Worm (Caenorhabditis elegans): Measurements from ENCODE around the gene T01B7.5.

Gene T01B7.5

ce11 chrII:8721955-8722524 lies 5.4 kb downstream of the T01B7.5 start, which contains the start of gene trcs-2:
trcs-2 (plus strand) TSS chrII:8722474.
- TF ChIP-seq klf-2 (GFP tag; conservative IDR thresholded peaks at IDR 0.05) (no peak), tab-1 (GFP tag; IDR thresholded peaks at IDR 0.05) (no peak), ztf-23 (GFP tag; IDR thresholded peaks at IDR 0.05) (no peak), cog-1 (tag; optimal IDR thresholded peaks at IDR 0.05) (no peak), T22C8.4 (GFP tag; IDR thresholded peaks at IDR 0.05) (no peak), ztf-29 (GFP tag; IDR thresholded peaks at IDR 0.05) (no peak), ref-1 (GFP tag; conservative IDR thresholded peaks at IDR 0.05) (no peak), med-1 (GFP tag; optimal IDR thresholded peaks at IDR 0.05; ENCODE audit: insufficient read depth) (no peak), flt-1 (GFP tag; IDR thresholded peaks at IDR 0.05) (no peak)

- no peak for TF ChIP-seq tab-1 (GFP tag; IDR thresholded peaks at IDR 0.05)
- TF ChIP-seq ref-1 (GFP tag; conservative IDR thresholded peaks at IDR 0.05), result no peak
- no peak for TF ChIP-seq ztf-23 (GFP tag; IDR thresholded peaks at IDR 0.05)
- TF ChIP-seq ztf-29 (GFP tag; IDR thresholded peaks at IDR 0.05), result no peak
- TF ChIP-seq flt-1 (GFP tag; IDR thresholded peaks at IDR 0.05), result no peak
- TF ChIP-seq med-1 (GFP tag; optimal IDR thresholded peaks at IDR 0.05; ENCODE audit: insufficient read depth), result no peak
Measured at ce11 chrII:8726700-8727099, 10.1 kb downstream of the T01B7.5 start, which contains the start of gene T01B7.9. T01B7.9 (minus strand) TSS chrII:8726800.

- no peak for TF ChIP-seq tab-1 (GFP tag; IDR thresholded peaks at IDR 0.05)
- TF ChIP-seq cog-1 (tag; optimal IDR thresholded peaks at IDR 0.05), result no peak
- no peak for TF ChIP-seq ref-1 (GFP tag; conservative IDR thresholded peaks at IDR 0.05)
- TF ChIP-seq T22C8.4 (GFP tag; IDR thresholded peaks at IDR 0.05), result no peak
- no peak for TF ChIP-seq klf-2 (GFP tag; conservative IDR thresholded peaks at IDR 0.05)
- no peak for TF ChIP-seq flt-1 (GFP tag; IDR thresholded peaks at IDR 0.05)
- TF ChIP-seq ztf-29 (GFP tag; IDR thresholded peaks at IDR 0.05), result no peak
- TF ChIP-seq ztf-23 (GFP tag; IDR thresholded peaks at IDR 0.05), result no peak
- no peak for TF ChIP-seq med-1 (GFP tag; optimal IDR thresholded peaks at IDR 0.05; ENCODE audit: insufficient read depth)
Measured at ce11 chrII:8730281-8730680, 13.7 kb downstream of the T01B7.5 start.

ce11 chrII:8730960-8731693 lies 14.5 kb downstream of the T01B7.5 start:
- TF ChIP-seq flt-1 (GFP tag; IDR thresholded peaks at IDR 0.05) (no peak), klf-2 (GFP tag; conservative IDR thresholded peaks at IDR 0.05) (no peak), tab-1 (GFP tag; IDR thresholded peaks at IDR 0.05) (no peak), ztf-23 (GFP tag; IDR thresholded peaks at IDR 0.05) (no peak), ztf-29 (GFP tag; IDR thresholded peaks at IDR 0.05) (no peak), ref-1 (GFP tag; conservative IDR thresholded peaks at IDR 0.05) (no peak), cog-1 (tag; optimal IDR thresholded peaks at IDR 0.05) (no peak), med-1 (GFP tag; optimal IDR thresholded peaks at IDR 0.05; ENCODE audit: insufficient read depth) (no peak), T22C8.4 (GFP tag; IDR thresholded peaks at IDR 0.05) (no peak)

ce11 chrII:8731736-8732229 lies 15.2 kb downstream of the T01B7.5 start:
- TF ChIP-seq med-1 (GFP tag; optimal IDR thresholded peaks at IDR 0.05; ENCODE audit: insufficient read depth), result no peak
- no peak for TF ChIP-seq flt-1 (GFP tag; IDR thresholded peaks at IDR 0.05)
- TF ChIP-seq ref-1 (GFP tag; conservative IDR thresholded peaks at IDR 0.05), result no peak
- no peak for TF ChIP-seq ztf-29 (GFP tag; IDR thresholded peaks at IDR 0.05)
- TF ChIP-seq klf-2 (GFP tag; conservative IDR thresholded peaks at IDR 0.05), result no peak
- TF ChIP-seq T22C8.4 (GFP tag; IDR thresholded peaks at IDR 0.05), result no peak
- no peak for TF ChIP-seq cog-1 (tag; optimal IDR thresholded peaks at IDR 0.05)
- no peak for TF ChIP-seq tab-1 (GFP tag; IDR thresholded peaks at IDR 0.05)

ce11 chrII:8732339-8733100 lies 15.9 kb downstream of the T01B7.5 start, which contains the start of gene rol-6:
rol-6 (plus strand) TSS chrII:8733050.
- TF ChIP-seq med-1 (GFP tag; optimal IDR thresholded peaks at IDR 0.05; ENCODE audit: insufficient read depth) (no peak), cog-1 (tag; optimal IDR thresholded peaks at IDR 0.05) (no peak), tab-1 (GFP tag; IDR thresholded peaks at IDR 0.05) (no peak), T22C8.4 (GFP tag; IDR thresholded peaks at IDR 0.05) (no peak)

- TF ChIP-seq ref-1 (GFP tag; conservative IDR thresholded peaks at IDR 0.05) (no peak), cog-1 (tag; optimal IDR thresholded peaks at IDR 0.05) (no peak), tab-1 (GFP tag; IDR thresholded peaks at IDR 0.05) (no peak)
Measured at ce11 chrII:8733627-8734026, 17.0 kb downstream of the T01B7.5 start.

ce11 chrII:8737456-8737855 lies 20.8 kb downstream of the T01B7.5 start, which contains the start of gene idpb-4:
idpb-4 (minus strand) TSS chrII:8737556.
- TF ChIP-seq ztf-29 (GFP tag; IDR thresholded peaks at IDR 0.05) (no peak), flt-1 (GFP tag; IDR thresholded peaks at IDR 0.05) (no peak), ref-1 (GFP tag; conservative IDR thresholded peaks at IDR 0.05) (no peak), T22C8.4 (GFP tag; IDR thresholded peaks at IDR 0.05) (no peak), med-1 (GFP tag; optimal IDR thresholded peaks at IDR 0.05; ENCODE audit: insufficient read depth) (no peak), ztf-23 (GFP tag; IDR thresholded peaks at IDR 0.05) (no peak), cog-1 (tag; optimal IDR thresholded peaks at IDR 0.05) (no peak), tab-1 (GFP tag; IDR thresholded peaks at IDR 0.05) (no peak), klf-2 (GFP tag; conservative IDR thresholded peaks at IDR 0.05) (no peak)

ce11 chrII:8738244-8738643 lies 21.6 kb downstream of the T01B7.5 start:
- no peak for TF ChIP-seq tab-1 (GFP tag; IDR thresholded peaks at IDR 0.05)
- TF ChIP-seq cog-1 (tag; optimal IDR thresholded peaks at IDR 0.05), result no peak
- no peak for TF ChIP-seq flt-1 (GFP tag; IDR thresholded peaks at IDR 0.05)
- no peak for TF ChIP-seq ztf-29 (GFP tag; IDR thresholded peaks at IDR 0.05)
- no peak for TF ChIP-seq ref-1 (GFP tag; conservative IDR thresholded peaks at IDR 0.05)
- no peak for TF ChIP-seq klf-2 (GFP tag; conservative IDR thresholded peaks at IDR 0.05)
